Fruit fly (Drosophila melanogaster) whole organism: ENCODE results near the gene cni.

ENCODE experiments used
- CG8478 ChIP-seq: fragments of >200 bp; optimal IDR thresholded peaks from 2 replicates; lab custom pipeline; 2018; ENCODE audit warnings: inconsistent platforms
- EcR ChIP-seq, 2 experiments: fragments of >200 bp; optimal IDR thresholded peaks; 2 replicates each; lab custom pipeline; 2017; ENCODE audit warnings: missing biosample characterization in 2 of 2, missing genetic modification characterization in 2 of 2, missing genetic modification reagents in 2 of 2
- psq ChIP-seq: fragments of >200 bp; optimal IDR thresholded peaks from 2 replicates; lab custom pipeline; 2017
- usp ChIP-seq: fragments of >200 bp; optimal IDR thresholded peaks from 2 replicates; lab custom pipeline; 2017; ENCODE audit warnings: missing biosample characterization, missing genetic modification characterization, mixed read lengths

dm6 chr2L:16271486-16271806, 39.1 kb downstream of the cni start:
- TF ChIP-seq usp (GFP tag; lab: Kevin White, UChicago) (no peak), CG8478 (lab: Kevin White, UChicago) (no peak), EcR (GFP tag; optimal IDR thresholded peaks at IDR 0.05; lab: Kevin White, UChicago) (no peak), psq (no peak)
